Worm (Caenorhabditis elegans) whole organism, L2 larva: Measurements from ENCODE around the gene D2096.6.
A peak's percentile ranks its signal among the peaks of the same experiment; 100 is the strongest.

Experiments
- C34F6.9 ChIP-seq: fragments of 150-350 bp; optimal IDR thresholded peaks from 2 replicates; lab custom pipeline; 2014; ENCODE audit warnings: missing biosample characterization, missing genetic modification characterization
- F13H6.1 ChIP-seq: sonication (generic microtip); optimal IDR thresholded peaks from 2 replicates; lab custom pipeline; 2016; ENCODE audit warnings: missing genetic modification characterization, missing compliant biosample characterization
- R02D3.7 ChIP-seq: fragments of 150-350 bp; optimal IDR thresholded peaks from 2 replicates; lab custom pipeline; 2014; ENCODE audit warnings: missing biosample characterization, missing genetic modification characterization
- Y55F3AM.14 ChIP-seq: fragments of 200-800 bp; sonication (Bioruptor generic); optimal IDR thresholded peaks from 2 replicates; lab custom pipeline; 2018; ENCODE audit warnings: mild to moderate bottlenecking, missing genetic modification characterization, missing compliant biosample characterization
- ZK546.5 ChIP-seq: sonication (generic microtip); optimal IDR thresholded peaks from 2 replicates; lab custom pipeline; 2017; ENCODE audit warnings: missing biosample characterization, missing genetic modification characterization
- alr-1 ChIP-seq: fragments of 150-350 bp; optimal IDR thresholded peaks from 2 replicates; lab custom pipeline; 2014; ENCODE audit warnings: missing biosample characterization, missing genetic modification characterization
- aly-2 ChIP-seq: fragments of 150-350 bp; optimal IDR thresholded peaks from 2 replicates; lab custom pipeline; 2014; ENCODE audit warnings: missing biosample characterization, missing genetic modification characterization
- ceh-16 ChIP-seq: fragments of 150-350 bp; optimal IDR thresholded peaks from 2 replicates; lab custom pipeline; 2014; ENCODE audit warnings: missing biosample characterization, missing genetic modification characterization
- crh-2 ChIP-seq: sonication (generic microtip); optimal IDR thresholded peaks from 2 replicates; lab custom pipeline; 2017; ENCODE audit warnings: missing biosample characterization, missing genetic modification characterization
- dmd-4 ChIP-seq: sonication (generic microtip); optimal IDR thresholded peaks from 2 replicates; lab custom pipeline; 2017; ENCODE audit warnings: missing biosample characterization, missing genetic modification characterization
- egl-27 ChIP-seq: sonication (generic microtip); optimal IDR thresholded peaks from 3 replicates; lab custom pipeline; 2017; ENCODE audit warnings: missing biosample characterization, missing genetic modification reagents, missing genetic modification characterization
- elt-3 ChIP-seq: sonication (generic microtip); optimal IDR thresholded peaks from 2 replicates; lab custom pipeline; 2017; ENCODE audit warnings: missing biosample characterization, missing genetic modification characterization
- fos-1 ChIP-seq: fragments of 150-350 bp; optimal IDR thresholded peaks from 2 replicates; lab custom pipeline; 2014; ENCODE audit warnings: missing biosample characterization, missing genetic modification characterization
- gmeb-1 ChIP-seq: fragments of 150-350 bp; optimal IDR thresholded peaks from 2 replicates; lab custom pipeline; 2014; ENCODE audit warnings: missing biosample characterization, missing genetic modification characterization
- lin-11 ChIP-seq: fragments of 150-350 bp; sonication (generic microtip); optimal IDR thresholded peaks from 2 replicates; lab custom pipeline; 2014; ENCODE audit warnings: missing biosample characterization, missing genetic modification characterization, inconsistent platforms, mixed read lengths
- lin-13 ChIP-seq: fragments of 150-350 bp; optimal IDR thresholded peaks from 2 replicates; lab custom pipeline; 2014; ENCODE audit warnings: missing biosample characterization, missing genetic modification reagents, missing genetic modification characterization
- lin-39 ChIP-seq: fragments of 150-350 bp; optimal IDR thresholded peaks from 2 replicates; lab custom pipeline; 2014; ENCODE audit warnings: missing biosample characterization, missing genetic modification reagents, missing genetic modification characterization
- lsy-2 ChIP-seq, 2 experiments: fragments of 150-350 bp in 1 of 2; sonication (generic microtip) in 1 of 2; optimal IDR thresholded peaks; 2 replicates each; lab custom pipeline; 2014 to 2017; ENCODE audit warnings: missing biosample characterization in 2 of 2, missing genetic modification characterization in 2 of 2
- mab-5 ChIP-seq: fragments of 150-350 bp; optimal IDR thresholded peaks from 2 replicates; lab custom pipeline; 2014; ENCODE audit warnings: missing biosample characterization, missing genetic modification characterization
- nhr-10 ChIP-seq: sonication (generic microtip); optimal IDR thresholded peaks from 2 replicates; lab custom pipeline; 2017; ENCODE audit warnings: missing biosample characterization, missing genetic modification characterization
- nhr-12 ChIP-seq: fragments of 150-350 bp; optimal IDR thresholded peaks from 2 replicates; lab custom pipeline; 2014; ENCODE audit warnings: missing biosample characterization, missing genetic modification characterization
- nhr-129 ChIP-seq: fragments of 150-350 bp; optimal IDR thresholded peaks from 2 replicates; lab custom pipeline; 2014; ENCODE audit warnings: missing biosample characterization, missing genetic modification characterization
- nhr-21 ChIP-seq: fragments of 150-350 bp; optimal IDR thresholded peaks from 2 replicates; lab custom pipeline; 2014; ENCODE audit warnings: missing biosample characterization, missing genetic modification characterization
- nhr-237 ChIP-seq: fragments of 150-350 bp; optimal IDR thresholded peaks from 2 replicates; lab custom pipeline; 2014; ENCODE audit warnings: missing biosample characterization, missing genetic modification characterization
- nhr-25 ChIP-seq: fragments of 150-350 bp; sonication (generic microtip); optimal IDR thresholded peaks from 3 replicates; lab custom pipeline; 2014; ENCODE audit warnings: missing biosample characterization, missing genetic modification characterization
- nhr-6 ChIP-seq: fragments of 150-350 bp; optimal IDR thresholded peaks from 2 replicates; lab custom pipeline; 2014; ENCODE audit warnings: missing biosample characterization, missing genetic modification characterization
- nhr-77 ChIP-seq: fragments of 150-350 bp; optimal IDR thresholded peaks from 2 replicates; lab custom pipeline; 2014; ENCODE audit warnings: missing biosample characterization, missing genetic modification characterization
- peb-1 ChIP-seq: fragments of 150-350 bp; optimal IDR thresholded peaks from 2 replicates; lab custom pipeline; 2014; ENCODE audit warnings: missing biosample characterization, missing genetic modification characterization
- sem-4 ChIP-seq: fragments of 150-350 bp; optimal IDR thresholded peaks from 2 replicates; lab custom pipeline; 2014; ENCODE audit warnings: missing biosample characterization, missing genetic modification reagents, missing genetic modification characterization
- skn-1 ChIP-seq: sonication (generic microtip); optimal IDR thresholded peaks from 2 replicates; lab custom pipeline; 2017; ENCODE audit warnings: missing biosample characterization, missing genetic modification characterization
- sma-3 ChIP-seq: sonication (generic microtip); optimal IDR thresholded peaks from 2 replicates; lab custom pipeline; 2016; ENCODE audit warnings: missing genetic modification reagents, missing genetic modification characterization, missing compliant biosample characterization
- sma-9 ChIP-seq, 2 experiments: fragments of 150-350 bp in 1 of 2; sonication (generic microtip) in 1 of 2; optimal IDR thresholded peaks; 2 replicates each; lab custom pipeline; 2014 to 2016; ENCODE audit warnings: missing genetic modification characterization in 2 of 2, mild to moderate bottlenecking in 1 of 2, missing biosample characterization in 1 of 2, missing compliant biosample characterization in 1 of 2, missing genetic modification reagents in 1 of 2, moderate library complexity in 1 of 2
- snpc-4 ChIP-seq: fragments of 150-350 bp; optimal IDR thresholded peaks from 2 replicates; lab custom pipeline; 2014; ENCODE audit warnings: missing biosample characterization, missing genetic modification characterization
- unc-39 ChIP-seq: fragments of 150-350 bp; optimal IDR thresholded peaks from 2 replicates; lab custom pipeline; 2014; ENCODE audit warnings: missing biosample characterization, missing genetic modification characterization
- unc-62 ChIP-seq: fragments of 150-350 bp; optimal IDR thresholded peaks from 2 replicates; lab custom pipeline; 2014; ENCODE audit warnings: missing biosample characterization, missing genetic modification reagents, missing genetic modification characterization
- zag-1 ChIP-seq: fragments of 150-350 bp; optimal IDR thresholded peaks from 2 replicates; lab custom pipeline; 2014; ENCODE audit warnings: missing biosample characterization, missing genetic modification characterization
- ztf-1 ChIP-seq: fragments of 200-800 bp; sonication (Bioruptor generic); conservative IDR thresholded peaks from 2 replicates; pipeline ENCODE4 v1.3.6; 2022; ENCODE audit warnings: missing genetic modification characterization, missing compliant biosample characterization
- ztf-11 ChIP-seq: sonication (generic microtip); optimal IDR thresholded peaks from 2 replicates; lab custom pipeline; 2017; ENCODE audit warnings: missing biosample characterization, missing genetic modification characterization
- ztf-4 ChIP-seq: fragments of 150-350 bp; optimal IDR thresholded peaks from 2 replicates; lab custom pipeline; 2014; ENCODE audit warnings: missing biosample characterization, missing genetic modification characterization

D2096.6 gene

ce11 chrIV:8375381-8375780 is 6.3 kb upstream of the D2096.6 start:
- peak; percentile 43 for TF ChIP-seq zag-1 (tag; lab: Kevin White, UChicago)
- peak; percentile 71 for TF ChIP-seq gmeb-1 (tag; lab: Kevin White, UChicago)
- no peak for TF ChIP-seq unc-62 (GFP tag; lab: Kevin White, UChicago)
- no peak for TF ChIP-seq unc-39
- TF ChIP-seq nhr-129 (tag; lab: Kevin White, UChicago), result peak; percentile 96
- TF ChIP-seq sem-4 (tag; lab: Kevin White, UChicago), result peak; percentile 21
- peak; percentile 74 for TF ChIP-seq nhr-6 (tag; lab: Kevin White, UChicago)
- peak; percentile 82 for TF ChIP-seq lin-13
- TF ChIP-seq elt-3 (tag; lab: Kevin White, UChicago), result no peak
- peak; percentile 32 for TF ChIP-seq mab-5 (tag; lab: Kevin White, UChicago)
- peak; percentile 44 for TF ChIP-seq lin-11 (tag; lab: Kevin White, UChicago)
- TF ChIP-seq C34F6.9 (tag; lab: Kevin White, UChicago), result peak; percentile 84
- TF ChIP-seq crh-2 (tag; lab: Kevin White, UChicago), result peak; percentile 85
- TF ChIP-seq ztf-11, result no peak
- TF ChIP-seq nhr-237 (tag; lab: Kevin White, UChicago), result no peak
- peak; percentile 9 for TF ChIP-seq ceh-16 (tag; lab: Kevin White, UChicago)
- TF ChIP-seq sma-9 (GFP tag; optimal IDR thresholded peaks at IDR 0.05; lab: Kevin White, UChicago), result peak; percentile 89
- TF ChIP-seq sma-9 (tag; optimal IDR thresholded peaks at IDR 0.05; lab: Kevin White, UChicago), result no peak
- TF ChIP-seq nhr-77 (tag; lab: Kevin White, UChicago), result no peak
- TF ChIP-seq nhr-12 (tag; lab: Kevin White, UChicago), result no peak
- TF ChIP-seq F13H6.1, result peak; percentile 74
- TF ChIP-seq fos-1, result peak; percentile 72
- peak; percentile 54 to 82 for TF ChIP-seq lsy-2 (tag; optimal IDR thresholded peaks at IDR 0.05; lab: Kevin White, UChicago)
- TF ChIP-seq peb-1 (tag; lab: Kevin White, UChicago), result no peak
- peak; percentile 74 for TF ChIP-seq ztf-4 (tag; lab: Kevin White, UChicago)
- peak; percentile 59 for TF ChIP-seq egl-27 (tag; lab: Kevin White, UChicago)
- peak; percentile 81 for TF ChIP-seq sma-3
- no peak for TF ChIP-seq nhr-25
- TF ChIP-seq R02D3.7 (tag; lab: Kevin White, UChicago), result peak; percentile 15
- TF ChIP-seq Y55F3AM.14 (GFP tag; lab: Kevin White, UChicago), result peak; percentile 68
- no peak for TF ChIP-seq aly-2
- peak; percentile 66 for TF ChIP-seq nhr-21
- no peak for TF ChIP-seq nhr-10 (tag; lab: Kevin White, UChicago)
- TF ChIP-seq snpc-4, result peak; percentile 71

- TF ChIP-seq nhr-12 (tag; lab: Kevin White, UChicago), result no peak
- no peak for TF ChIP-seq alr-1
- TF ChIP-seq nhr-6 (tag; lab: Kevin White, UChicago), result no peak
- TF ChIP-seq lin-13, result no peak
- no peak for TF ChIP-seq sma-3
- no peak for TF ChIP-seq nhr-21
- TF ChIP-seq ZK546.5 (tag; lab: Kevin White, UChicago), result no peak
- TF ChIP-seq ztf-1 (GFP tag; lab: Robert Waterston, UW), result no peak
- TF ChIP-seq dmd-4 (tag; lab: Kevin White, UChicago), result no peak
- TF ChIP-seq ztf-4 (tag; lab: Kevin White, UChicago), result no peak
- TF ChIP-seq Y55F3AM.14 (GFP tag; lab: Kevin White, UChicago), result no peak
- no peak for TF ChIP-seq lin-11 (tag; lab: Kevin White, UChicago)
- no peak for TF ChIP-seq unc-62 (GFP tag; lab: Kevin White, UChicago)
- TF ChIP-seq gmeb-1 (tag; lab: Kevin White, UChicago), result no peak
- TF ChIP-seq lin-39, result no peak
- TF ChIP-seq nhr-25, result no peak
- TF ChIP-seq C34F6.9 (tag; lab: Kevin White, UChicago), result no peak
- no peak for TF ChIP-seq F13H6.1
- TF ChIP-seq sem-4 (tag; lab: Kevin White, UChicago), result no peak
- no peak for TF ChIP-seq sma-9 (GFP tag; optimal IDR thresholded peaks at IDR 0.05; lab: Kevin White, UChicago)
- no peak for TF ChIP-seq sma-9 (tag; optimal IDR thresholded peaks at IDR 0.05; lab: Kevin White, UChicago)
Observed at ce11 chrIV:8367887-8368286, 1.1 kb downstream of the D2096.6 start.

- TF ChIP-seq elt-3 (tag; lab: Kevin White, UChicago) (no peak), skn-1 (tag; lab: Kevin White, UChicago) (no peak), fos-1 (peak; percentile 45), crh-2 (tag; lab: Kevin White, UChicago) (peak; percentile 47), unc-39 (no peak)
Observed at ce11 chrIV:8366295-8366694, 2.7 kb downstream of the D2096.6 start, which contains the start of gene aagr-1. aagr-1 (plus strand) TSS chrIV:8366521.
